Worm (Caenorhabditis elegans) whole organism, late embryonic: ENCODE data around the gene Y57E12AL.1.
A peak's percentile ranks its signal among the peaks of the same experiment; 100 is the strongest.

Source experiments
- C08G9.2 ChIP-seq: sonication (generic microtip); optimal IDR thresholded peaks from 2 replicates; lab custom pipeline; 2016; ENCODE audit warnings: mild to moderate bottlenecking, missing genetic modification characterization, moderate library complexity, missing compliant biosample characterization
- C38D4.7 ChIP-seq: fragments of 200-800 bp; sonication (Bioruptor generic); optimal IDR thresholded peaks from 2 replicates; lab custom pipeline; 2018; ENCODE audit warnings: mild to moderate bottlenecking, missing genetic modification characterization, moderate library complexity, missing compliant biosample characterization
- F13H6.1 ChIP-seq: sonication (generic microtip); optimal IDR thresholded peaks from 2 replicates; lab custom pipeline; 2016; ENCODE audit warnings: missing genetic modification characterization, missing compliant biosample characterization
- K02D7.2 ChIP-seq: sonication (generic microtip); optimal IDR thresholded peaks from 2 replicates; lab custom pipeline; 2017; ENCODE audit warnings: mild to moderate bottlenecking, missing genetic modification characterization, missing compliant biosample characterization
- T23F11.4 ChIP-seq: fragments of 200-800 bp; sonication (Bioruptor generic); optimal IDR thresholded peaks from 2 replicates; lab custom pipeline; 2018; ENCODE audit warnings: mild to moderate bottlenecking, missing genetic modification characterization, missing compliant biosample characterization
- Y22D7AL.16 ChIP-seq: sonication (generic microtip); optimal IDR thresholded peaks from 2 replicates; lab custom pipeline; 2016; ENCODE audit warnings: missing genetic modification characterization, missing compliant biosample characterization
- ceh-14 ChIP-seq: sonication (generic microtip); optimal IDR thresholded peaks from 2 replicates; lab custom pipeline; 2016; ENCODE audit warnings: missing genotype, missing genetic modification characterization, missing compliant biosample characterization
- ceh-2 ChIP-seq: sonication (generic microtip); optimal IDR thresholded peaks from 2 replicates; lab custom pipeline; 2016; ENCODE audit warnings: missing genotype, missing genetic modification characterization, missing compliant biosample characterization
- ceh-22 ChIP-seq: sonication (generic microtip); optimal IDR thresholded peaks from 2 replicates; lab custom pipeline; 2017; ENCODE audit warnings: missing biosample characterization, missing genetic modification characterization
- ceh-24 ChIP-seq: sonication (generic microtip); optimal IDR thresholded peaks from 2 replicates; lab custom pipeline; 2016; ENCODE audit warnings: mild to moderate bottlenecking, missing genetic modification characterization, missing compliant biosample characterization
- ceh-31 ChIP-seq: sonication (generic microtip); optimal IDR thresholded peaks from 2 replicates; lab custom pipeline; 2016; ENCODE audit warnings: missing genetic modification characterization, missing compliant biosample characterization
- ceh-34 ChIP-seq: sonication (generic microtip); optimal IDR thresholded peaks from 2 replicates; lab custom pipeline; 2016; ENCODE audit warnings: mild to moderate bottlenecking, missing genetic modification characterization, missing compliant biosample characterization
- ceh-9 ChIP-seq: sonication (generic microtip); optimal IDR thresholded peaks from 2 replicates; lab custom pipeline; 2016; ENCODE audit warnings: mild to moderate bottlenecking, missing genetic modification characterization, inconsistent platforms, missing compliant biosample characterization
- che-1 ChIP-seq: sonication (generic microtip); optimal IDR thresholded peaks from 2 replicates; lab custom pipeline; 2016; ENCODE audit warnings: mild to moderate bottlenecking, missing genetic modification characterization, missing compliant biosample characterization
- dmd-4 ChIP-seq: sonication (generic microtip); optimal IDR thresholded peaks from 2 replicates; lab custom pipeline; 2016; ENCODE audit warnings: borderline replicate concordance, missing genetic modification characterization, missing compliant biosample characterization
- dve-1 ChIP-seq: sonication (generic microtip); optimal IDR thresholded peaks from 2 replicates; lab custom pipeline; 2017; ENCODE audit warnings: antibody characterized with exemption, mild to moderate bottlenecking, missing genetic modification characterization, missing compliant biosample characterization
- elt-2 ChIP-seq: sonication (generic microtip); optimal IDR thresholded peaks from 2 replicates; lab custom pipeline; 2016; ENCODE audit warnings: missing genetic modification reagents, missing genetic modification characterization, missing compliant biosample characterization
- fax-1 ChIP-seq: sonication (generic microtip); optimal IDR thresholded peaks from 2 replicates; lab custom pipeline; 2016; ENCODE audit warnings: missing genotype, missing genetic modification characterization, missing compliant biosample characterization
- fkh-6 ChIP-seq: sonication (generic microtip); optimal IDR thresholded peaks from 2 replicates; lab custom pipeline; 2016; ENCODE audit warnings: missing genetic modification characterization, missing compliant biosample characterization
- gmeb-2 ChIP-seq: sonication (generic microtip); optimal IDR thresholded peaks from 2 replicates; lab custom pipeline; 2016; ENCODE audit warnings: missing genetic modification characterization, inconsistent platforms, missing compliant biosample characterization
- hlh-15 ChIP-seq: sonication (generic microtip); optimal IDR thresholded peaks from 2 replicates; lab custom pipeline; 2016; ENCODE audit warnings: missing genetic modification characterization, missing compliant biosample characterization
- hlh-30 ChIP-seq: sonication (generic microtip); optimal IDR thresholded peaks from 2 replicates; lab custom pipeline; 2017; ENCODE audit warnings: antibody characterized with exemption, missing genetic modification characterization, missing compliant biosample characterization; ENCODE audit not compliant: insufficient read depth
- hlh-8 ChIP-seq: sonication (generic microtip); optimal IDR thresholded peaks from 2 replicates; lab custom pipeline; 2016; ENCODE audit warnings: missing genotype, missing genetic modification characterization, missing compliant biosample characterization
- lim-6 ChIP-seq: sonication (generic microtip); optimal IDR thresholded peaks from 2 replicates; lab custom pipeline; 2016; ENCODE audit warnings: missing genetic modification characterization, missing compliant biosample characterization
- mec-3 ChIP-seq: sonication (generic microtip); optimal IDR thresholded peaks from 2 replicates; lab custom pipeline; 2016; ENCODE audit warnings: borderline replicate concordance, missing genetic modification characterization, missing compliant biosample characterization
- nfya-1 ChIP-seq: sonication (generic microtip); optimal IDR thresholded peaks from 2 replicates; lab custom pipeline; 2017; ENCODE audit warnings: missing genetic modification characterization, mild to moderate bottlenecking, missing compliant biosample characterization, antibody characterized with exemption, moderate library complexity
- nhr-11 ChIP-seq: fragments of 150-350 bp; optimal IDR thresholded peaks from 2 replicates; lab custom pipeline; 2014; ENCODE audit warnings: missing biosample characterization, missing genetic modification characterization
- nhr-232 ChIP-seq: sonication (generic microtip); optimal IDR thresholded peaks from 2 replicates; lab custom pipeline; 2016; ENCODE audit warnings: missing genetic modification characterization, missing compliant biosample characterization
- npax-4 ChIP-seq: sonication (generic microtip); optimal IDR thresholded peaks from 2 replicates; lab custom pipeline; 2016; ENCODE audit warnings: missing genetic modification characterization, missing compliant biosample characterization
- odd-2 ChIP-seq: sonication (generic microtip); optimal IDR thresholded peaks from 2 replicates; lab custom pipeline; 2017; ENCODE audit warnings: antibody characterized with exemption, mild to moderate bottlenecking, missing genetic modification characterization, missing compliant biosample characterization
- pag-3 ChIP-seq: sonication (generic microtip); optimal IDR thresholded peaks from 2 replicates; lab custom pipeline; 2016; ENCODE audit warnings: missing compliant biosample characterization, missing genetic modification characterization, borderline replicate concordance
- pax-1 ChIP-seq: fragments of 150-350 bp; optimal IDR thresholded peaks from 2 replicates; lab custom pipeline; 2014; ENCODE audit warnings: missing biosample characterization, missing genetic modification characterization
- pha-2 ChIP-seq: sonication (generic microtip); optimal IDR thresholded peaks from 2 replicates; lab custom pipeline; 2017; ENCODE audit warnings: mild to moderate bottlenecking, missing genetic modification characterization, missing compliant biosample characterization
- pqm-1 ChIP-seq: sonication (generic microtip); optimal IDR thresholded peaks from 2 replicates; lab custom pipeline; 2016; ENCODE audit warnings: missing genetic modification characterization, missing compliant biosample characterization
- ref-2 ChIP-seq: sonication (generic microtip); optimal IDR thresholded peaks from 2 replicates; lab custom pipeline; 2016; ENCODE audit warnings: missing genetic modification characterization, missing compliant biosample characterization
- rnt-1 ChIP-seq: sonication (generic microtip); optimal IDR thresholded peaks from 2 replicates; lab custom pipeline; 2016; ENCODE audit warnings: missing genetic modification characterization, missing compliant biosample characterization
- tbx-2 ChIP-seq: sonication (generic microtip); optimal IDR thresholded peaks from 2 replicates; lab custom pipeline; 2016; ENCODE audit warnings: missing genetic modification characterization, missing compliant biosample characterization
- ttx-3 ChIP-seq: sonication (generic microtip); optimal IDR thresholded peaks from 2 replicates; lab custom pipeline; 2016; ENCODE audit warnings: missing genetic modification reagents, missing genetic modification characterization, missing compliant biosample characterization
- unc-3 ChIP-seq, 2 experiments: fragments of 200-800 bp in 1 of 2; sonication (Bioruptor generic) in 1 of 2; sonication (generic microtip) in 1 of 2; conservative IDR thresholded peaks in 1 of 2; optimal IDR thresholded peaks in 1 of 2; 2 replicates each; pipeline versions ENCODE4 v1.3.6 to Lab custom; 2016 to 2022; ENCODE audit warnings: missing compliant biosample characterization in 2 of 2, missing genetic modification characterization in 2 of 2, missing genetic modification reagents in 1 of 2
- unc-42 ChIP-seq: sonication (generic microtip); optimal IDR thresholded peaks from 2 replicates; lab custom pipeline; 2016; ENCODE audit warnings: missing genotype, missing genetic modification characterization, missing compliant biosample characterization
- unc-55 ChIP-seq: sonication (generic microtip); optimal IDR thresholded peaks from 2 replicates; lab custom pipeline; 2017; ENCODE audit warnings: missing biosample characterization, missing genetic modification reagents, missing genetic modification characterization
- unc-86 ChIP-seq: sonication (generic microtip); optimal IDR thresholded peaks from 2 replicates; lab custom pipeline; 2016; ENCODE audit warnings: missing genetic modification characterization, missing compliant biosample characterization
- ztf-16 ChIP-seq: sonication (generic microtip); optimal IDR thresholded peaks from 2 replicates; lab custom pipeline; 2017; ENCODE audit warnings: missing genetic modification characterization, missing compliant biosample characterization

Gene Y57E12AL.1

ce11 chrV:7075646-7076045, 15.3 kb downstream of the Y57E12AL.1 start, which contains the start of gene npa-1:
npa-1 (plus strand) TSS chrV:7075787.
- peak; percentile 45 for TF ChIP-seq elt-2 (tag; lab: Kevin White, UChicago)
- no peak for TF ChIP-seq ceh-22
- TF ChIP-seq, all 69 proteins: peak for 1

- no peak for TF ChIP-seq dve-1 (tag; lab: Kevin White, UChicago)
- TF ChIP-seq elt-2 (tag; lab: Kevin White, UChicago) = peak; percentile 7
- no peak for TF ChIP-seq ceh-9 (tag; lab: Kevin White, UChicago)
- TF ChIP-seq, all 69 proteins: peak for 1
Observed at ce11 chrV:7076161-7076560, 15.8 kb downstream of the Y57E12AL.1 start.

ce11 chrV:7078765-7079164, 18.4 kb downstream of the Y57E12AL.1 start:
- TF ChIP-seq F13H6.1 (no peak), nfya-1 (tag; lab: Kevin White, UChicago) (no peak), Y22D7AL.16 (tag; lab: Kevin White, UChicago) (no peak), mec-3 (no peak), ceh-2 (no peak), ttx-3 (tag; lab: Kevin White, UChicago) (no peak), ceh-31 (tag; lab: Kevin White, UChicago) (no peak), pha-2 (tag; lab: Kevin White, UChicago) (no peak), pax-1 (no peak), nhr-232 (no peak), unc-86 (tag; lab: Kevin White, UChicago) (no peak), ceh-14 (tag; lab: Kevin White, UChicago) (no peak), unc-42 (no peak), unc-55 (GFP tag; lab: Kevin White, UChicago) (no peak), lim-6 (tag; lab: Kevin White, UChicago) (no peak), fkh-6 (no peak)
- TF ChIP-seq, all 69 proteins: peak for 0

ce11 chrV:7079388-7079787, 19.1 kb downstream of the Y57E12AL.1 start:
- TF ChIP-seq K02D7.2 (tag; lab: Kevin White, UChicago) = no peak
- TF ChIP-seq tbx-2 (tag; lab: Kevin White, UChicago) = no peak
- TF ChIP-seq pqm-1 (tag; lab: Kevin White, UChicago) = no peak
- no peak for TF ChIP-seq npax-4 (tag; lab: Kevin White, UChicago)
- TF ChIP-seq gmeb-2 (tag; lab: Kevin White, UChicago) = no peak
- TF ChIP-seq hlh-15 (tag; lab: Kevin White, UChicago) = no peak
- TF ChIP-seq unc-42 = no peak
- no peak for TF ChIP-seq ceh-34 (tag; lab: Kevin White, UChicago)
- TF ChIP-seq ceh-24 (tag; lab: Kevin White, UChicago) = no peak
- no peak for TF ChIP-seq che-1
- no peak for TF ChIP-seq C08G9.2
- no peak for TF ChIP-seq ref-2 (tag; lab: Kevin White, UChicago)
- TF ChIP-seq hlh-8 (tag; lab: Kevin White, UChicago) = no peak
- TF ChIP-seq, all 69 proteins: peak for 0

ce11 chrV:7084612-7085139, 24.3 kb downstream of the Y57E12AL.1 start, which contains the start of gene mys-1:
mys-1 (minus strand) TSS chrV:7084662.
- no peak for TF ChIP-seq nhr-232
- no peak for TF ChIP-seq pag-3 (tag; lab: Kevin White, UChicago)
- TF ChIP-seq unc-86 (tag; lab: Kevin White, UChicago) = peak; percentile 1
- TF ChIP-seq lim-6 (tag; lab: Kevin White, UChicago) = peak; percentile 43
- no peak for TF ChIP-seq ceh-9 (tag; lab: Kevin White, UChicago)
- no peak for TF ChIP-seq gmeb-2 (tag; lab: Kevin White, UChicago)
- peak; percentile 63 for TF ChIP-seq fax-1 (tag; lab: Kevin White, UChicago)
- TF ChIP-seq ceh-34 (tag; lab: Kevin White, UChicago) = peak; percentile 58
- TF ChIP-seq pha-2 (tag; lab: Kevin White, UChicago) = peak; percentile 36
- no peak for TF ChIP-seq nhr-11 (tag; lab: Kevin White, UChicago)
- TF ChIP-seq ref-2 (tag; lab: Kevin White, UChicago) = peak; percentile 73
- no peak for TF ChIP-seq C38D4.7 (GFP tag; lab: Kevin White, UChicago)
- no peak for TF ChIP-seq hlh-30 (tag; lab: Kevin White, UChicago)
- no peak for TF ChIP-seq odd-2
- TF ChIP-seq unc-3 (GFP tag; conservative IDR thresholded peaks at IDR 0.05; lab: Robert Waterston, UW) = 0 out of 2 replicates have a peak, but pooled peaks have one; percentile 32
- no peak for TF ChIP-seq unc-3 (tag; optimal IDR thresholded peaks at IDR 0.05; lab: Kevin White, UChicago)
- peak; percentile 88 for TF ChIP-seq ceh-2
- TF ChIP-seq ztf-16 (tag; lab: Kevin White, UChicago) = peak; percentile 27
- peak; percentile 30 for TF ChIP-seq unc-42
- peak; percentile 78 for TF ChIP-seq hlh-8 (tag; lab: Kevin White, UChicago)
- no peak for TF ChIP-seq T23F11.4 (GFP tag; lab: Kevin White, UChicago)
- no peak for TF ChIP-seq pax-1
- peak; percentile 42 for TF ChIP-seq rnt-1 (tag; lab: Kevin White, UChicago)
- no peak for TF ChIP-seq dmd-4
